Fruit fly (Drosophila melanogaster) S2 (cell line): ENCODE data around the gene mRpS6.

Source experiments
- CG8478 ChIP-seq: fragments of >200 bp; optimal IDR thresholded peaks from 2 replicates; lab custom pipeline; 2018
- CTCF ChIP-seq, 2 experiments: fragments of >200 bp; optimal IDR thresholded peaks; 2 replicates each; lab custom pipeline; 2018

DNA sequence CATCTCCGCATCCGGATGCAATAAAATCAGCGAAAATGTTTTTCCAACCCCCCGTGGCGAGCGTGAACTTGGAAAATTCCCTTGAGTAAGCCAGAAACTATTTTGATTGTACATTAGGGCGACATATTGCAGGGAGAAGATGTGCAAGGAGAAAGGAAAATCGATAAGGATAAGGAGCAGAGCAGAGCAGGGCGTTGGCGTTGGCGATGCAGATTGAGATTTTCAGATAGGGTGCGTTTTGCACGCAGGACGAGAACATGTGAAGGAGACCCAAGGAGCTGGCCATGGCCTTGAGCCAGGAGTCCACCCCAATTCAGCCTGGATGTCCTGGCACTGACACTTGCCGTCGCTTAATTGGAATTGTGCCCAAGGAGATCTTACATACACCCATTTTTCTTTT, 7.4 kb upstream of the mRpS6 start:
- TF ChIP-seq CG8478 (no peak), CTCF (optimal IDR thresholded peaks at IDR 0.05; lab: Kevin White, UChicago) (no peak)
